Worm (Caenorhabditis elegans): ENCODE results near the gene ctsa-2.

Gene ctsa-2

DNA sequence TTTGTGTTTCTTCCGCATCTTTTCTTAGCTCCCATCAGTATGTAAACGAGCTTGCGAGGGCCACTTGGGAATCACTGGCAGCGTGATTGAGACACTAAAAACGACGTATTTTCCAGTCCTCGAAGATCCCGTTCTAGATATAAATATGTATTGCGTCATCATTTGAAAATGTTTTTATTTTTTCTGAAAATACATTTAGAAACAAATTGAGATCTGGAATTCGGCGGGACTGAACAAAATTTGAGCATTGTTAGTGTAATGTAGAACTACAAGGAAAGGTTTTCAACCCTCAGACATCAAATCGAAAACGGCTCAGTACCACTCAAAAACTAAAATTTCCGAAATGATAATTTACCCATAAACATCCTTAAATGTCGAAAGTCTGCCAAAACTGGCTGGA is 16.8 kb downstream of the ctsa-2 start:
- TF ChIP-seq lin-26 (GFP tag; IDR thresholded peaks at IDR 0.05) = no peak
- TF ChIP-seq sea-2 (GFP tag; IDR thresholded peaks at IDR 0.05) = no peak
- TF ChIP-seq lin-54 (GFP tag; optimal IDR thresholded peaks at IDR 0.05) = no peak
- no peak for TF ChIP-seq ztf-26 (tag; optimal IDR thresholded peaks at IDR 0.05)
- no peak for TF ChIP-seq nhr-80 (tag; optimal IDR thresholded peaks at IDR 0.05)
- no peak for TF ChIP-seq mcd-1 (GFP tag; IDR thresholded peaks at IDR 0.05)
- no peak for TF ChIP-seq nhr-179 (tag; optimal IDR thresholded peaks at IDR 0.05)
- TF ChIP-seq xnd-1 (tag; optimal IDR thresholded peaks at IDR 0.05) = no peak
- TF ChIP-seq B0336.3 (GFP tag; IDR thresholded peaks at IDR 0.05) = no peak
- TF ChIP-seq zim-3 (tag; optimal IDR thresholded peaks at IDR 0.05) = no peak
- no peak for TF ChIP-seq F57C9.4 (tag; optimal IDR thresholded peaks at IDR 0.05)
- TF ChIP-seq sdz-38 (tag; optimal IDR thresholded peaks at IDR 0.05) = no peak
- no peak for TF ChIP-seq lsy-27 (tag; optimal IDR thresholded peaks at IDR 0.05; ENCODE audit: borderline replicate concordance, insufficient read depth)
- TF ChIP-seq F37B4.10 (GFP tag; IDR thresholded peaks at IDR 0.05) = no peak
- no peak for TF ChIP-seq unc-130 (GFP tag; optimal IDR thresholded peaks at IDR 0.05)
- no peak for TF ChIP-seq Y56A3A.18 (GFP tag; IDR thresholded peaks at IDR 0.05)
- no peak for TF ChIP-seq attf-6 (GFP tag; IDR thresholded peaks at IDR 0.05)

DNA sequence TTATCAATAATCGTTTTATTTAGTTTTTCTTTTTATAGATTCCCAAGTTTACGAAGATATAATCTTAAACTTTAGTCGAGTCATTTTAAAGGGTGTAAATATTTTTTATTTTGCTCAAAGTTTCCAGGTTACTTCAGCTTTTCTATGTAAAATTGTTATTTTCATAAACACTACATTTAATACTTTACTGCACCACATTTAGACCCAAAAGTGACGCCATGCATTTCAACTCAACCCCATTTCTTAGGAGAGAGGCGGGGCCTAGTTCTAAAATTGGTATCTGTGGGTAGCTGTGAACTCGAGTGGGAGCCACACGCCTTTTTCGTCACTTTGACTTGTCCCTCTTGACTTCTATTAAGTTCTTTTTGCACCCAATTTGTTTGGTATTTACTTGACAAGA is 17.8 kb downstream of the ctsa-2 start, which contains the start of gene T22E5.1:
Gene T22E5.1, plus strand, starts transcription at position 301 of the 400 bp plus-strand sequence.
- no peak for TF ChIP-seq xnd-1 (tag; optimal IDR thresholded peaks at IDR 0.05)
- TF ChIP-seq hrde-1 (tag; optimal IDR thresholded peaks at IDR 0.05; ENCODE audit: borderline replicate concordance) = no peak

DNA sequence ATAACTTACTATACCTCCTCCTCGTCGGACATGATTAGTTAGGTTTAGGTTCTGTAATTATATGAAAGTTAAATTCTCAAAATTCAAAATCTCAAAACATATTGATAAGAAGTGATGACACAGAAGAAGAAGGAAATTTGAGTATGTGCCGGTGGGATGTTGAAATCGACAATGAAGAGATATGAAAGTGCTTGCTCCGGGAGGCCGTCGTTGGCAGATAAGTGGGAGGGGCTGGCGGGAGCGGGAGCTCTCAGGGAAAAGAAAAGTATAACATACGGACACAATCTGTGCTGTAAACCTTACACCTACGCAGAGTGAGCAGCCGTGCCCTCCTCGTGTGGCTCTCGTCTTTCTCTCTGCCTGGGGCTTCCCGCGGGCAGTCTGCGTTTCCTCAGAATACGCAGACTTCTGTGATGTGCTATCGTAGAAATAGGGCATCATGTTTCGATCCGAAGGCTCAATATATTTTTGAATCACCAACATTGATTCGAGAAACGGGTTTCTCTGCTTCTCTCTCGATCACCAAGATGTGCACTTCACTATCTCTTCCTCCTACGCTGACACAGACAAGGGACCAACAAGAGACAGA is 20.1 kb downstream of the ctsa-2 start, which contains the start of gene mup-2:
Gene mup-2, minus strand, starts transcription at position 51 of the 589 bp plus-strand sequence.
- TF ChIP-seq ztf-26 (tag; optimal IDR thresholded peaks at IDR 0.05) (no peak), somi-1 (GFP tag; optimal IDR thresholded peaks at IDR 0.05) (peak; percentile 40), dox-1 (GFP tag; IDR thresholded peaks at IDR 0.05) (no peak), zfh-2 (GFP tag; conservative IDR thresholded peaks at IDR 0.05) (peak; percentile 88), rcor-1 (GFP tag; IDR thresholded peaks at IDR 0.05) (0 out of 2 replicates have a peak, but pooled peaks have one; percentile 13), hmg-20 (GFP tag; IDR thresholded peaks at IDR 0.05) (no peak), nhr-179 (tag; optimal IDR thresholded peaks at IDR 0.05) (no peak), ekl-4 (GFP tag; IDR thresholded peaks at IDR 0.05) (no peak), let-607 (tag; optimal IDR thresholded peaks at IDR 0.05) (no peak)

DNA sequence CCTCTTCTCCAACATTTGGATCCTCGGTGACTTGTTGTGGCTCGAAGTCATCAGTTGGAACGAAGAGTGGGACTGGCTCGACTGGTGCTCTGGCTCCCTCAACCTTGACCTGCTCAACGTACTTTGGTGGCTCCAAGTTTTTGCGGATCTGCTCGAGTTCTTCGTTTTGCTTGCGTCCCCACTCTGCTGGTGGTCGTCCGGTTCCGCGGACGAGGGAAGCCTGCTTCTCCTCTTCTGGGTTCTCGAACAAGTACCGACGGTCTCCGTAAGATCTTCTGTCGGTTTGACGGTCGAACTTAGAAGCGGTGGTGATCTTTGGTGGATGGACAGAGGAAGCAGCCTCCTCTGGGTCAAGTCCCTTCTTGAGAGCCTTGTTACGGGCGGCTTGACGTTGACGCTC is 21.7 kb downstream of the ctsa-2 start:
- TF ChIP-seq egrh-3 (GFP tag; IDR thresholded peaks at IDR 0.05) (peak; percentile 12; the same call in 1 of the 2 replicates), Y53G8AR.9 (GFP tag; conservative IDR thresholded peaks at IDR 0.05) (no peak), tlf-1 (GFP tag; optimal IDR thresholded peaks at IDR 0.05) (no peak), lin-40 (tag; optimal IDR thresholded peaks at IDR 0.05) (no peak), aptf-2 (GFP tag; conservative IDR thresholded peaks at IDR 0.05) (no peak), ekl-4 (GFP tag; IDR thresholded peaks at IDR 0.05) (no peak), egl-18 (GFP tag; IDR thresholded peaks at IDR 0.05) (no peak), F57C9.4 (tag; optimal IDR thresholded peaks at IDR 0.05) (no peak), zfh-2 (GFP tag; conservative IDR thresholded peaks at IDR 0.05) (peak; percentile 78), unc-130 (GFP tag; optimal IDR thresholded peaks at IDR 0.05) (no peak), F33H1.4 (GFP tag; IDR thresholded peaks at IDR 0.05) (no peak), Y56A3A.18 (GFP tag; IDR thresholded peaks at IDR 0.05) (no peak)

All from whole organism, young adult.